Worm (Caenorhabditis elegans) whole organism, L4/young adult: ENCODE results near the gene gly-10.

Source experiments
- W03F9.2 ChIP-seq: fragments of 150-350 bp; optimal IDR thresholded peaks from 2 replicates; lab custom pipeline; 2014; ENCODE audit warnings: missing biosample characterization, missing genetic modification characterization
- dao-5 ChIP-seq: sonication (generic microtip); optimal IDR thresholded peaks from 2 replicates; lab custom pipeline; 2016; ENCODE audit warnings: missing genotype, missing genetic modification characterization, moderate library complexity, missing compliant biosample characterization
- him-1 ChIP-seq: sonication (generic microtip); optimal IDR thresholded peaks from 2 replicates; lab custom pipeline; 2016; ENCODE audit warnings: missing genotype, missing genetic modification reagents, missing genetic modification characterization, missing compliant biosample characterization

gly-10 gene

ce11 chrIV:13778710-13779109, at the start of gene gly-10:
Gene gly-10 (plus strand): TSS chrIV:13779096.
- TF ChIP-seq dao-5 (no peak), him-1 (tag; lab: Kevin White, UChicago) (no peak), W03F9.2 (tag; lab: Kevin White, UChicago) (no peak)

- TF ChIP-seq dao-5 (no peak), W03F9.2 (tag; lab: Kevin White, UChicago) (no peak), him-1 (tag; lab: Kevin White, UChicago) (no peak)
These were observed 36.7 kb upstream of the gly-10 start, which contains the start of gene C47A4.3 for ce11 chrIV:13742244-13742643. Gene C47A4.3 (minus strand): TSS chrIV:13742344.

ce11 chrIV:13745409-13745808, 33.5 kb upstream of the gly-10 start, which contains the start of gene C47A4.5:
Gene C47A4.5 (plus strand): TSS chrIV:13745709.
- TF ChIP-seq him-1 (tag; lab: Kevin White, UChicago): no peak
- TF ChIP-seq W03F9.2 (tag; lab: Kevin White, UChicago): no peak
- TF ChIP-seq dao-5: no peak

- TF ChIP-seq him-1 (tag; lab: Kevin White, UChicago): no peak
- TF ChIP-seq dao-5: no peak
- TF ChIP-seq W03F9.2 (tag; lab: Kevin White, UChicago): no peak
These were observed 30.1 kb upstream of the gly-10 start for ce11 chrIV:13748798-13749197.

- no peak for TF ChIP-seq W03F9.2 (tag; lab: Kevin White, UChicago)
- TF ChIP-seq dao-5: no peak
- no peak for TF ChIP-seq him-1 (tag; lab: Kevin White, UChicago)
These were observed 28.9 kb upstream of the gly-10 start, which contains the start of gene sorb-1 for ce11 chrIV:13750033-13750432. Gene sorb-1 (plus strand): TSS chrIV:13750333.

- TF ChIP-seq him-1 (tag; lab: Kevin White, UChicago) (no peak), W03F9.2 (tag; lab: Kevin White, UChicago) (no peak), dao-5 (no peak)
These were observed 23.3 kb upstream of the gly-10 start for ce11 chrIV:13755619-13756018.

- TF ChIP-seq dao-5: no peak
- no peak for TF ChIP-seq W03F9.2 (tag; lab: Kevin White, UChicago)
- no peak for TF ChIP-seq him-1 (tag; lab: Kevin White, UChicago)
These were observed 15.4 kb upstream of the gly-10 start for ce11 chrIV:13763449-13763848.

- TF ChIP-seq him-1 (tag; lab: Kevin White, UChicago) (no peak), W03F9.2 (tag; lab: Kevin White, UChicago) (no peak), dao-5 (no peak)
These were observed 14.2 kb upstream of the gly-10 start for ce11 chrIV:13764708-13765107.

- no peak for TF ChIP-seq dao-5
- no peak for TF ChIP-seq him-1 (tag; lab: Kevin White, UChicago)
- TF ChIP-seq W03F9.2 (tag; lab: Kevin White, UChicago): no peak
These were observed 4.3 kb upstream of the gly-10 start, which contains the start of gene Y45F10D.2 for ce11 chrIV:13774578-13774977. Gene Y45F10D.2 (minus strand): TSS chrIV:13774678.

ce11 chrIV:13776115-13776514, 2.8 kb upstream of the gly-10 start, which contains the start of gene Y45F10D.16:
Gene Y45F10D.16 (plus strand): TSS chrIV:13776415.
- no peak for TF ChIP-seq him-1 (tag; lab: Kevin White, UChicago)
- no peak for TF ChIP-seq W03F9.2 (tag; lab: Kevin White, UChicago)
- TF ChIP-seq dao-5: no peak

ce11 chrIV:13776745-13777144, 2.2 kb upstream of the gly-10 start:
- TF ChIP-seq W03F9.2 (tag; lab: Kevin White, UChicago) (no peak), dao-5 (no peak), him-1 (tag; lab: Kevin White, UChicago) (no peak)

- no peak for TF ChIP-seq dao-5
- peak; percentile 74 for TF ChIP-seq W03F9.2 (tag; lab: Kevin White, UChicago)
These were observed 1.4 kb upstream of the gly-10 start, which contains the start of gene rpl-18 for ce11 chrIV:13777480-13777879. Gene rpl-18 (plus strand): TSS chrIV:13777865.

ce11 chrIV:13782319-13782718, 3.4 kb downstream of the gly-10 start:
- TF ChIP-seq him-1 (tag; lab: Kevin White, UChicago) (no peak), dao-5 (no peak), W03F9.2 (tag; lab: Kevin White, UChicago) (no peak)

ce11 chrIV:13783237-13784012, 4.5 kb downstream of the gly-10 start, which contains the start of gene iscu-1:
Gene iscu-1 (plus strand): TSS chrIV:13783962.
- TF ChIP-seq dao-5 (no peak), him-1 (tag; lab: Kevin White, UChicago) (no peak), W03F9.2 (tag; lab: Kevin White, UChicago) (peak; percentile 29)
